Worm (Caenorhabditis elegans): Measurements from ENCODE around the gene flp-1.

flp-1 gene

ce11 chrIV:9098942-9099341, 45.6 kb upstream of the flp-1 start, which contains the start of gene gldi-10:
Gene gldi-10 (plus strand): TSS chrIV:9099242.
- TF ChIP-seq lin-35 (GFP tag; optimal IDR thresholded peaks at IDR 0.05) (no peak), efl-1 (optimal IDR thresholded peaks at IDR 0.05) (no peak), efl-1 (GFP tag; optimal IDR thresholded peaks at IDR 0.05 in 1 of 2) (peak in 1 of 2 experiments; percentile 78), nhr-71 (tag; optimal IDR thresholded peaks at IDR 0.05) (no peak)

- TF ChIP-seq lin-14 (GFP tag; optimal IDR thresholded peaks at IDR 0.05), result no peak
- TF ChIP-seq snu-23 (GFP tag; optimal IDR thresholded peaks at IDR 0.05), result no peak
These were observed 43.7 kb upstream of the flp-1 start for ce11 chrIV:9100835-9101234.

- TF ChIP-seq dpl-1 (GFP tag; optimal IDR thresholded peaks at IDR 0.05) (peak; percentile 45 to 82 (median 70)), efl-1 (optimal IDR thresholded peaks at IDR 0.05) (peak; percentile 9 to 73), efl-1 (GFP tag; optimal IDR thresholded peaks at IDR 0.05 in 1 of 2) (peak; percentile 79 to 97), grh-1 (GFP tag; IDR thresholded peaks at IDR 0.05) (no peak), alr-1 (tag; optimal IDR thresholded peaks at IDR 0.05; ENCODE audit: borderline replicate concordance) (no peak), ceh-82 (tag; optimal IDR thresholded peaks at IDR 0.05) (no peak), vab-15 (tag; optimal IDR thresholded peaks at IDR 0.05) (no peak), ceh-88 (GFP tag; IDR thresholded peaks at IDR 0.05) (no peak), elt-3 (tag; optimal IDR thresholded peaks at IDR 0.05) (no peak), lin-35 (GFP tag; optimal IDR thresholded peaks at IDR 0.05) (peak; percentile 55 to 81), lin-13 (GFP tag; optimal IDR thresholded peaks at IDR 0.05) (no peak), mab-9 (GFP tag; IDR thresholded peaks at IDR 0.05) (no peak), nhr-85 (tag) (peak; percentile 41), nhr-76 (tag; optimal IDR thresholded peaks at IDR 0.05) (no peak), egl-27 (tag; optimal IDR thresholded peaks at IDR 0.05) (no peak), aha-1 (tag; optimal IDR thresholded peaks at IDR 0.05) (no peak), skn-1 (tag; optimal IDR thresholded peaks at IDR 0.05) (peak; percentile 14), irx-1 (tag; optimal IDR thresholded peaks at IDR 0.05) (no peak), unc-62 (GFP tag; optimal IDR thresholded peaks at IDR 0.05) (no peak), lin-14 (GFP tag; optimal IDR thresholded peaks at IDR 0.05) (no peak), lin-15B (tag; optimal IDR thresholded peaks at IDR 0.05) (no peak), C04F5.9 (tag; optimal IDR thresholded peaks at IDR 0.05) (no peak), nhr-28 (tag; optimal IDR thresholded peaks at IDR 0.05) (no peak), fos-1 (tag; optimal IDR thresholded peaks at IDR 0.05) (no peak), hpl-2 (GFP tag; optimal IDR thresholded peaks at IDR 0.05) (no peak), aly-2 (tag; optimal IDR thresholded peaks at IDR 0.05) (no peak), nhr-237 (tag; optimal IDR thresholded peaks at IDR 0.05) (no peak), C16A3.4 (tag; optimal IDR thresholded peaks at IDR 0.05) (no peak), sox-4 (tag; optimal IDR thresholded peaks at IDR 0.05) (no peak), nhr-71 (tag; optimal IDR thresholded peaks at IDR 0.05) (no peak), F16B12.6 (tag; optimal IDR thresholded peaks at IDR 0.05) (no peak), snpc-4 (tag; optimal IDR thresholded peaks at IDR 0.05) (no peak), pag-3 (tag; optimal IDR thresholded peaks at IDR 0.05; ENCODE audit: borderline replicate concordance, insufficient read depth) (no peak), ama-1 (optimal IDR thresholded peaks at IDR 0.05) (no peak), swsn-7 (tag; optimal IDR thresholded peaks at IDR 0.05) (no peak), nhr-20 (tag; optimal IDR thresholded peaks at IDR 0.05) (no peak), lsy-2 (tag; optimal IDR thresholded peaks at IDR 0.05) (peak in 1 of 2 experiments; percentile 54), Y116A8C.19 (tag; optimal IDR thresholded peaks at IDR 0.05; ENCODE audit: borderline replicate concordance) (no peak), mep-1 (tag; optimal IDR thresholded peaks at IDR 0.05) (no peak), unc-130 (tag; optimal IDR thresholded peaks at IDR 0.05) (no peak), nhr-77 (tag; optimal IDR thresholded peaks at IDR 0.05) (no peak), nhr-12 (tag; optimal IDR thresholded peaks at IDR 0.05) (no peak), rnt-1 (tag; optimal IDR thresholded peaks at IDR 0.05) (no peak), lir-3 (tag; optimal IDR thresholded peaks at IDR 0.05; ENCODE audit: poor library complexity) (no peak), lin-39 (tag; optimal IDR thresholded peaks at IDR 0.05) (no peak), nhr-47 (tag; optimal IDR thresholded peaks at IDR 0.05) (no peak)
These were observed 40.2 kb upstream of the flp-1 start, which contains the start of the genes C01F6.14 and fem-3 for ce11 chrIV:9104071-9105016. Gene C01F6.14 (minus strand): TSS chrIV:9104121. Gene fem-3 (plus strand): TSS chrIV:9104966.

Data from whole organism, L1 larva.